Worm (Caenorhabditis elegans): ENCODE measurements around the gene F55A11.7.

Gene F55A11.7

DNA sequence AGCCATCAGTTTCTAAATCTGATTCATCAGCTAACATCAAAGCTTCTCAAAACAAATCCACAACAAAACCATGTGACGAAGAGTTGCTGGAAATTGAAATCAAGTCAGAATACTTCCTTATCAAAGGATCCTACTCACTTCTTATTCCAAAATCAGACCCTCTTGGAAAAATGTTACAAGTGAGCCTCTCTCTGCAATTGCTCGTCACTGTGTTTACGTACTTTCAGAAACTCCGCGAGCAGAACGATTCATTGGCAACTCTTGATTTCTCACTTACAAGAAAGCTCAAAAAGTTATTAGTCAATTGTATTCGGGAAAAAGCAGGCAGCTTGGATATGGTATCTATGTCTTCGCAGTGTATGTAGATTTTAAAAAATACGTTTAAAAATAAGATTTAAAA lies 35.8 kb downstream of the F55A11.7 start:
- TF ChIP-seq F22D6.2 (tag; optimal IDR thresholded peaks at IDR 0.05), result no peak

DNA sequence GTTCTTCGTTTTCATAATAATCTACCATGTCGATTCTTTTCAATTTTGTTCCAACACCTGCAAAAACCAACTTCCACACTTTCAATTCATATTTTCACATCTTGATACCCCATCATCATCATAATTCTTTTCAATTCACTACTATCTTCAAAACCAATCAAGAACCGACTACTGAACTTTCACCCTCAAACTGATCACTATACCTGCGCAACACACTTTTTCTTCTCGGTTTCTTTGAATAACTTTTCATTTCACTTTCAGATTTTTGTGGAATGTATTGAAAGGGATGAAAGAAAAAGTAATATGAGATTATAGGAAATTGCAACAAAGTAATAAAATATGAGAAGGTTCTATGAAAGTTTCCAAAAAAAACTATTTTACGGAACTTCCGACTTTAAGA lies 46.2 kb downstream of the F55A11.7 start:
- TF ChIP-seq ama-1 (optimal IDR thresholded peaks at IDR 0.05), result no peak
- TF ChIP-seq ama-1 (GFP tag; optimal IDR thresholded peaks at IDR 0.05), result no peak
- TF ChIP-seq hlh-12 (tag; optimal IDR thresholded peaks at IDR 0.05), result no peak
- TF ChIP-seq Y95B8A.8 (GFP tag; IDR thresholded peaks at IDR 0.05), result no peak
- no peak for TF ChIP-seq C06A6.2 (GFP tag; conservative IDR thresholded peaks at IDR 0.05)
- TF ChIP-seq Y53G8AR.9 (GFP tag; conservative IDR thresholded peaks at IDR 0.05), result no peak
- no peak for TF ChIP-seq F52B5.7 (tag; optimal IDR thresholded peaks at IDR 0.05)
- TF ChIP-seq athp-1 (tag; optimal IDR thresholded peaks at IDR 0.05), result no peak
- TF ChIP-seq gei-17 (GFP tag; optimal IDR thresholded peaks at IDR 0.05), result no peak
- no peak for TF ChIP-seq nhr-80 (tag; optimal IDR thresholded peaks at IDR 0.05)
- TF ChIP-seq ztf-28 (GFP tag; IDR thresholded peaks at IDR 0.05), result no peak
- TF ChIP-seq dox-1 (GFP tag; IDR thresholded peaks at IDR 0.05), result no peak

DNA sequence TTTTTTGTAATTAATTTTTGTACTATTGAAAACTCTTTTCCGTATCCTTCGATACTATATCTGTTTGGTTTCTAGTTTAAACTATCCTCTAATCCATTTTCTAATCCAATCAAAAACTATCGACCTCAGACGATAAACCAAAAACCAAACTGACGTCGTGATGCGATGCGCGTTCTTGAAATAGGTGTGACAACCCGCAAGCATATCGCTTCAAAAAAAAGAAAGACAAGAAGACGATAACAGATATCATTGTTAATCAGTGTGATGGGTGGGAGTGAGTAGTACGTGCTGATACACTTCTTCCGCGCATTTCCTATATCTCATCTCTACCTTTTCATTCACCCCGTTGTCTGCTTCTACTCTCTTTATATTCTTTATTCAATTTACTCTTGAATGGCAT lies 47.4 kb downstream of the F55A11.7 start, which contains the start of gene T04F3.1:
T04F3.1 (plus strand) TSS at position 246 of the 400 bp plus-strand sequence.
- TF ChIP-seq mel-28 (tag; optimal IDR thresholded peaks at IDR 0.05; ENCODE audit: borderline replicate concordance) (no peak), F39B2.1 (GFP tag; IDR thresholded peaks at IDR 0.05) (no peak), attf-3 (GFP tag; conservative IDR thresholded peaks at IDR 0.05) (no peak), aptf-3 (GFP tag; IDR thresholded peaks at IDR 0.05) (no peak), rcor-1 (GFP tag; IDR thresholded peaks at IDR 0.05) (no peak), snpc-4 (GFP tag; optimal IDR thresholded peaks at IDR 0.05) (no peak), snpc-4 (tag; optimal IDR thresholded peaks at IDR 0.05) (no peak), attf-6 (GFP tag; IDR thresholded peaks at IDR 0.05) (no peak), atf-7 (tag; optimal IDR thresholded peaks at IDR 0.05) (no peak), K12H6.12 (tag; optimal IDR thresholded peaks at IDR 0.05) (no peak), F57C9.4 (tag; optimal IDR thresholded peaks at IDR 0.05) (no peak), F52B5.7 (tag; optimal IDR thresholded peaks at IDR 0.05) (no peak), ekl-4 (GFP tag; IDR thresholded peaks at IDR 0.05) (no peak), die-1 (tag; optimal IDR thresholded peaks at IDR 0.05) (no peak), dpff-1 (tag; optimal IDR thresholded peaks at IDR 0.05) (no peak), madf-8 (GFP tag; conservative IDR thresholded peaks at IDR 0.05) (no peak)

DNA sequence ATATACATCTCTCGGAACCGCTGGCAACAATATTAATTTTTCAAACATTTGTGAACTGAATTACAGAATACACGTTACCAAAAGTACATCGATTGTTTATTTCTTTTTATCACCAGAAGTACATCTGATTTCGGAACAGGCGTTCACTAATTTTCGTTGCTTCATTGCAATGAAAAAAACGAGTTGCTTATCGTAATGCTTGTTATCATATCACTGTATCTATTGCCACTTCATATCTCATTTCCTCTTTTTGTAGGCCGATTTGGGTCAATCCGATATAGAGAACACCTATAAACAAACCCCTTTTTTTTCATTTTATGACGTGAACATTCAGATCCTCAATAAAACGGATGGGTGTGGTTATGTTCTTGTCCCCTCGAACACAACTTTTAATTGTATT lies 49.9 kb downstream of the F55A11.7 start:
- TF ChIP-seq snpc-1.1 (tag; optimal IDR thresholded peaks at IDR 0.05; ENCODE audit: insufficient read depth), result no peak

DNA sequence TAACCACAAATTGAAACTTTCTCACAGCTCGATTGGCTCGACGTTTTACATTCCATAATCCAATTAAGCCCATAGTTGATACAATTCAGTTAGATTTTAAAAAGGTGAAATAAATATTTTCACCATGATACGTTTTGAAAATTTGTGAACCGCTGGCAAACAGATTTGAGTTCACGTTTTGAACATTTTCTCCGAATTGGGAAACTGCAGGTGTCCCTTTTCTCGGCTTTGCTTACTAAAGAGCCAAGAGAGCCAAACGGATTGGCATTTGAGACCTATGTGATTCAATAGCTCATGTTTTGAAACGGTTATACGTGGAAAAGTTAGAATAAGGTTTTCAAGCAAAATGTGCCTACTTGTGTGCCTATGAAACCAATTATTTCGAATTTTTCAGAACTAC lies 50.3 kb downstream of the F55A11.7 start, which contains the start of gene spe-42:
spe-42 (minus strand) TSS at position 101 of the 400 bp plus-strand sequence.
- TF ChIP-seq D2030.7 (GFP tag; IDR thresholded peaks at IDR 0.05) (no peak), F22D6.2 (tag; optimal IDR thresholded peaks at IDR 0.05) (no peak), rcor-1 (GFP tag; IDR thresholded peaks at IDR 0.05) (no peak), Y79H2A.3 (GFP tag; conservative IDR thresholded peaks at IDR 0.05) (no peak)
